Comparison of ENCODE assay signal across 5 fruit fly cellular contexts in genomic region chr3L:14190625-14191475, dm6.
TF ChIP-seq lines count a peak whose summit lies in the region.

TSS of gene nuf (plus strand) at chr3L:14190870.

- no peak for TF ChIP-seq CTCF in whole organism, embryonic (GFP tag; optimal IDR thresholded peaks at IDR 0.05; lab: Kevin White, UChicago)

TF ChIP-seq in whole organism, adult, 20 proteins besides CTCF, POLR2A, EP300 and RAD21:
- TF ChIP-seq tj (GFP tag; optimal IDR thresholded peaks at IDR 0.05; lab: Kevin White, UChicago) (peak; percentile 50), Mnt (GFP tag; optimal IDR thresholded peaks at IDR 0.05; lab: Kevin White, UChicago) (peak; percentile 19), Crg-1 (GFP tag; optimal IDR thresholded peaks at IDR 0.05; lab: Kevin White, UChicago) (no peak), CG14711 (tag; optimal IDR thresholded peaks at IDR 0.05; lab: Kevin White, UChicago) (no peak), cnc (optimal IDR thresholded peaks at IDR 0.05; lab: Kevin White, UChicago) (no peak), toe (GFP tag; optimal IDR thresholded peaks at IDR 0.05; lab: Kevin White, UChicago) (peak; percentile 32), ovo (GFP tag; optimal IDR thresholded peaks at IDR 0.05; lab: Kevin White, UChicago) (peak; percentile 62), cic (GFP tag; optimal IDR thresholded peaks at IDR 0.05; lab: Kevin White, UChicago) (no peak), bab1 (GFP tag; optimal IDR thresholded peaks at IDR 0.05; lab: Kevin White, UChicago) (peak; percentile 76), CG7045 (GFP tag; optimal IDR thresholded peaks at IDR 0.05; lab: Kevin White, UChicago) (no peak), CG11617 (GFP tag; optimal IDR thresholded peaks at IDR 0.05; lab: Kevin White, UChicago) (peak; percentile 56), CG33017 (tag; optimal IDR thresholded peaks at IDR 0.05; lab: Kevin White, UChicago) (peak; percentile 25), CG12768 (GFP tag; optimal IDR thresholded peaks at IDR 0.05; lab: Kevin White, UChicago) (no peak), Hr96 (GFP tag; optimal IDR thresholded peaks at IDR 0.05; lab: Kevin White, UChicago) (peak; percentile 11), CG7101 (tag; optimal IDR thresholded peaks at IDR 0.05; lab: Kevin White, UChicago) (peak; percentile 33)

TF ChIP-seq in whole organism, embryonic, 481 proteins besides CTCF, POLR2A, EP300 and RAD21 (continues in another document):
- TF ChIP-seq da (GFP tag; optimal IDR thresholded peaks at IDR 0.05; lab: Kevin White, UChicago) (no peak), esg (GFP tag; conservative IDR thresholded peaks at IDR 0.05; lab: Robert Waterston, UW) (no peak), CG18619 (GFP tag; optimal IDR thresholded peaks at IDR 0.05; lab: Kevin White, UChicago) (peak; percentile 39), Abd-B (GFP tag; optimal IDR thresholded peaks at IDR 0.05; lab: Kevin White, UChicago) (no peak), run (tag; optimal IDR thresholded peaks at IDR 0.05; lab: Kevin White, UChicago) (peak; percentile 38), nom (GFP tag; optimal IDR thresholded peaks at IDR 0.05; lab: Kevin White, UChicago) (peak; percentile 87), maf-S (GFP tag; optimal IDR thresholded peaks at IDR 0.05; lab: Kevin White, UChicago) (no peak), Poxn (GFP tag; IDR thresholded peaks at IDR 0.05; lab: Robert Waterston, UW) (no peak), CG12071 (GFP tag; optimal IDR thresholded peaks at IDR 0.05; lab: Kevin White, UChicago) (peak; percentile 89), tgo (GFP tag; IDR thresholded peaks at IDR 0.05; lab: Robert Waterston, UW) (peak; percentile 14; the same call in 1 of the 3 replicates), Rfx (GFP tag; IDR thresholded peaks at IDR 0.05; lab: Robert Waterston, UW) (peak; percentile 76; the same call in 1 of the 2 replicates), CG1233 (GFP tag; optimal IDR thresholded peaks at IDR 0.05; lab: Kevin White, UChicago) (peak; percentile 15), Meics (GFP tag; optimal IDR thresholded peaks at IDR 0.05; lab: Kevin White, UChicago) (peak; percentile 76), CG8478 (optimal IDR thresholded peaks at IDR 0.05; lab: Kevin White, UChicago) (no peak), CG15073 (GFP tag; optimal IDR thresholded peaks at IDR 0.05; lab: Kevin White, UChicago) (no peak), Ravus (GFP tag; IDR thresholded peaks at IDR 0.05; lab: Robert Waterston, UW) (no peak), CG14860 (GFP tag; IDR thresholded peaks at IDR 0.05; lab: Robert Waterston, UW; ENCODE audit: partially characterized antibody) (no peak), ems (GFP tag; optimal IDR thresholded peaks at IDR 0.05; lab: Kevin White, UChicago) (no peak), sisA (GFP tag; IDR thresholded peaks at IDR 0.05; lab: Robert Waterston, UW) (no peak), CG6854 (GFP tag; optimal IDR thresholded peaks at IDR 0.05; lab: Kevin White, UChicago) (peak; percentile 56)

TF ChIP-seq in whole organism, prepupa, 60 proteins besides CTCF, POLR2A, EP300 and RAD21 (continues in another document):
- peak in 1 of 2 experiments; percentile 24 for TF ChIP-seq ss (GFP tag; optimal IDR thresholded peaks at IDR 0.05; lab: Kevin White, UChicago)
- no peak for TF ChIP-seq CG34406 (GFP tag; optimal IDR thresholded peaks at IDR 0.05; lab: Kevin White, UChicago)
- TF ChIP-seq Sox102F (GFP tag; optimal IDR thresholded peaks at IDR 0.05; lab: Kevin White, UChicago): peak; percentile 30
- peak; percentile 0 for TF ChIP-seq CG11762 (GFP tag; optimal IDR thresholded peaks at IDR 0.05; lab: Kevin White, UChicago; ENCODE audit: insufficient read depth)
- no peak for TF ChIP-seq net (GFP tag; optimal IDR thresholded peaks at IDR 0.05; lab: Kevin White, UChicago)
- TF ChIP-seq Eip75B (GFP tag; optimal IDR thresholded peaks at IDR 0.05; lab: Kevin White, UChicago): peak; percentile 21
- peak; percentile 12 for TF ChIP-seq lz (GFP tag; optimal IDR thresholded peaks at IDR 0.05; lab: Kevin White, UChicago)
- TF ChIP-seq dac (GFP tag; optimal IDR thresholded peaks at IDR 0.05; lab: Kevin White, UChicago): no peak
- TF ChIP-seq CG11294 (GFP tag; IDR thresholded peaks at IDR 0.05; lab: Robert Waterston, UW): no peak
- peak; percentile 38 for TF ChIP-seq cyc (GFP tag; optimal IDR thresholded peaks at IDR 0.05; lab: Kevin White, UChicago)
- no peak for TF ChIP-seq acj6 (GFP tag; optimal IDR thresholded peaks at IDR 0.05; lab: Kevin White, UChicago)
- no peak for TF ChIP-seq spab (GFP tag; optimal IDR thresholded peaks at IDR 0.05; lab: Kevin White, UChicago)
- no peak for TF ChIP-seq CG10631 (GFP tag; optimal IDR thresholded peaks at IDR 0.05; lab: Kevin White, UChicago)
- peak; percentile 23 for TF ChIP-seq Eip93F (GFP tag; optimal IDR thresholded peaks at IDR 0.05; lab: Kevin White, UChicago)
- TF ChIP-seq CG9139 (GFP tag; optimal IDR thresholded peaks at IDR 0.05; lab: Kevin White, UChicago): peak; percentile 73
- no peak for TF ChIP-seq salr (GFP tag; optimal IDR thresholded peaks at IDR 0.05; lab: Kevin White, UChicago)
- TF ChIP-seq vri (GFP tag; optimal IDR thresholded peaks at IDR 0.05; lab: Kevin White, UChicago): peak; percentile 59
- peak; percentile 58 for TF ChIP-seq CG10669 (GFP tag; optimal IDR thresholded peaks at IDR 0.05; lab: Kevin White, UChicago)
- peak; percentile 22 for TF ChIP-seq CG7368 (GFP tag; optimal IDR thresholded peaks at IDR 0.05; lab: Kevin White, UChicago)
- TF ChIP-seq Sox15 (GFP tag; optimal IDR thresholded peaks at IDR 0.05; lab: Kevin White, UChicago): no peak

TF ChIP-seq in whole organism, pupa, 21 proteins besides CTCF, POLR2A, EP300 and RAD21:
- TF ChIP-seq CG32121 (GFP tag; IDR thresholded peaks at IDR 0.05; lab: Robert Waterston, UW) (no peak), rn (GFP tag; IDR thresholded peaks at IDR 0.05; lab: Robert Waterston, UW) (no peak), CG8301 (tag; optimal IDR thresholded peaks at IDR 0.05; lab: Kevin White, UChicago) (peak; percentile 8), EcR (GFP tag; optimal IDR thresholded peaks at IDR 0.05; lab: Kevin White, UChicago) (no peak), Ets98B (GFP tag; IDR thresholded peaks at IDR 0.05; lab: Robert Waterston, UW) (peak; percentile 47), CG9948 (tag; optimal IDR thresholded peaks at IDR 0.05; lab: Kevin White, UChicago) (no peak), CG14655 (GFP tag; optimal IDR thresholded peaks at IDR 0.05; lab: Kevin White, UChicago) (no peak), CG10348 (GFP tag; IDR thresholded peaks at IDR 0.05; lab: Robert Waterston, UW) (no peak), CG8159 (tag; optimal IDR thresholded peaks at IDR 0.05; lab: Kevin White, UChicago) (peak; percentile 37), CG15710 (tag; optimal IDR thresholded peaks at IDR 0.05; lab: Kevin White, UChicago) (no peak), D1 (tag; optimal IDR thresholded peaks at IDR 0.05; lab: Kevin White, UChicago) (peak; percentile 65), CG34367 (tag; optimal IDR thresholded peaks at IDR 0.05; lab: Kevin White, UChicago) (no peak), Pif1B (GFP tag; optimal IDR thresholded peaks at IDR 0.05; lab: Kevin White, UChicago) (peak; percentile 31), CG13204 (GFP tag; optimal IDR thresholded peaks at IDR 0.05; lab: Kevin White, UChicago) (no peak), gl (tag; optimal IDR thresholded peaks at IDR 0.05; lab: Kevin White, UChicago) (no peak), Pif1A (GFP tag; optimal IDR thresholded peaks at IDR 0.05; lab: Kevin White, UChicago) (peak; percentile 3), fd96Ca (GFP tag; IDR thresholded peaks at IDR 0.05; lab: Robert Waterston, UW) (no peak; the same call in 2 of the 3 replicates), Snoo (tag; optimal IDR thresholded peaks at IDR 0.05; lab: Kevin White, UChicago) (peak; percentile 14), CG17806 (tag; optimal IDR thresholded peaks at IDR 0.05; lab: Kevin White, UChicago) (peak; percentile 17), CG4496 (GFP tag; IDR thresholded peaks at IDR 0.05; lab: Robert Waterston, UW) (no peak; the same call in 2 of the 3 replicates), CG12605 (GFP tag; IDR thresholded peaks at IDR 0.05; lab: Robert Waterston, UW) (peak; percentile 82)

TF ChIP-seq in whole organism, wandering third instar larva, 38 proteins besides CTCF, POLR2A, EP300 and RAD21:
- TF ChIP-seq dmrt93B (GFP tag; optimal IDR thresholded peaks at IDR 0.05; lab: Kevin White, UChicago) (peak; percentile 21), foxo (GFP tag; optimal IDR thresholded peaks at IDR 0.05; lab: Kevin White, UChicago) (peak in 1 of 2 experiments; percentile 26), rgr (GFP tag; optimal IDR thresholded peaks at IDR 0.05; lab: Kevin White, UChicago) (peak; percentile 42), usp (GFP tag; optimal IDR thresholded peaks at IDR 0.05; lab: Kevin White, UChicago) (no peak), Dif (GFP tag; optimal IDR thresholded peaks at IDR 0.05; lab: Kevin White, UChicago; ENCODE audit: partially characterized antibody) (peak; percentile 39), CG9705 (GFP tag; optimal IDR thresholded peaks at IDR 0.05; lab: Kevin White, UChicago) (peak; percentile 34), h (GFP tag; optimal IDR thresholded peaks at IDR 0.05; lab: Kevin White, UChicago) (peak; percentile 41), dl (GFP tag; optimal IDR thresholded peaks at IDR 0.05; lab: Kevin White, UChicago; ENCODE audit: insufficient read depth in 1 of 2, partially characterized antibody in 2 of 2) (no peak), lola (GFP tag; optimal IDR thresholded peaks at IDR 0.05; lab: Kevin White, UChicago) (no peak), Hnf4 (GFP tag; optimal IDR thresholded peaks at IDR 0.05; lab: Kevin White, UChicago) (peak; percentile 34), tai (GFP tag; optimal IDR thresholded peaks at IDR 0.05; lab: Kevin White, UChicago) (no peak), Sp1 (GFP tag; optimal IDR thresholded peaks at IDR 0.05; lab: Kevin White, UChicago) (peak; percentile 45), Rel (GFP tag; optimal IDR thresholded peaks at IDR 0.05; lab: Kevin White, UChicago) (no peak), Rel (tag; optimal IDR thresholded peaks at IDR 0.05; lab: Kevin White, UChicago) (peak; percentile 39), Vsx2 (GFP tag; optimal IDR thresholded peaks at IDR 0.05; lab: Kevin White, UChicago; ENCODE audit: partially characterized antibody) (peak; percentile 63), br (GFP tag; optimal IDR thresholded peaks at IDR 0.05; lab: Kevin White, UChicago) (peak; percentile 41), fru (GFP tag; optimal IDR thresholded peaks at IDR 0.05; lab: Kevin White, UChicago) (peak; percentile 16), OdsH (GFP tag; optimal IDR thresholded peaks at IDR 0.05; lab: Kevin White, UChicago) (no peak), HLH106 (tag; optimal IDR thresholded peaks at IDR 0.05; lab: Kevin White, UChicago) (peak; percentile 29), Hr83 (GFP tag; optimal IDR thresholded peaks at IDR 0.05; lab: Kevin White, UChicago; ENCODE audit: poor library complexity, severe bottlenecking) (peak; percentile 53)
